Worm (Caenorhabditis elegans) whole organism, young adult: ENCODE measurements around the gene tag-241.

Experiments used
- F57C9.4 ChIP-seq: sonication (generic microtip); optimal IDR thresholded peaks from 2 replicates; lab custom pipeline; 2017; ENCODE audit warnings: mild to moderate bottlenecking, missing genetic modification characterization, missing compliant biosample characterization
- Y53G8AR.9 ChIP-seq: fragments of 200-800 bp; sonication (Bioruptor generic); conservative IDR thresholded peaks from 2 replicates; pipeline ENCODE4 v1.3.6; 2022; ENCODE audit warnings: missing genetic modification reagents, missing genetic modification characterization, missing compliant biosample characterization
- ZK185.1 ChIP-seq: sonication (generic microtip); optimal IDR thresholded peaks from 2 replicates; lab custom pipeline; 2016; ENCODE audit warnings: mild to moderate bottlenecking, missing genetic modification characterization, missing compliant biosample characterization; ENCODE audit not compliant: poor library complexity, severe bottlenecking
- ekl-4 ChIP-seq: fragments of 200-800 bp; sonication (Bioruptor generic); IDR thresholded peaks from 2 replicates; pipeline ENCODE4 v1.3.6; 2022; ENCODE audit warnings: missing genetic modification reagents, missing genetic modification characterization, missing compliant biosample characterization
- hmg-20 ChIP-seq: fragments of 200-800 bp; sonication (Bioruptor generic); IDR thresholded peaks from 2 replicates; pipeline ENCODE4 v1.3.6; 2022; ENCODE audit warnings: missing genetic modification reagents, missing genetic modification characterization, missing compliant biosample characterization
- ztf-28 ChIP-seq: fragments of 200-800 bp; sonication (Bioruptor generic); IDR thresholded peaks from 2 replicates; pipeline ENCODE4 v1.3.6; 2022; ENCODE audit warnings: missing genetic modification reagents, missing genetic modification characterization, missing compliant biosample characterization

DNA sequence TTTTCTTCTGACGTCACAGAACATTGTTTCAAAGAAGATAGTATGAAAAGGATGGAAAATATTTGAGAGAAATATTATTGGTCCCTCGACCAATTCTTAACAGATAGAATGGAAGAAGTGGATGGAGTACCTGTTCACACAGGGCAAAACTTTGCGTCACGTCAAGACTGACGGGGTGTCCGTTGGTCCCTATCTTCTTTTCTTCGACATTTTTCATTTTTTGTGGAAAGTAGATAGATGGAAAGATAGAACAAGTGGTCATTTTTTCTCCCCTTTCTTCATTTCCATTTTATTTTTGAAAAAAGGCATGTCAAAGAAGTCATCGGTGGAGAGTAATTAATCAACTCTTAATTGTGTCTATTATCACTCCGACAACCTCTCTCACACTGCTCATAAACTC lies 5.1 kb upstream of the tag-241 start:
- TF ChIP-seq ztf-28 (GFP tag; lab: Robert Waterston, UW) (no peak), ZK185.1 (tag; lab: Kevin White, UChicago) (no peak), hmg-20 (GFP tag; lab: Robert Waterston, UW) (no peak), Y53G8AR.9 (GFP tag; lab: Robert Waterston, UW) (no peak), ekl-4 (GFP tag; lab: Robert Waterston, UW) (no peak), F57C9.4 (no peak)
